Worm (Caenorhabditis elegans) whole organism, midembryonic: ENCODE results near the gene nprt-1.
"Not testable (repeated sequence)": the region's sequence is repeated elsewhere in the genome, so short reads cannot be mapped to it uniquely, and the experiment has no call there.

Source experiments
- T22C8.4 ChIP-seq: fragments of 200-800 bp; sonication (Bioruptor generic); IDR thresholded peaks from 2 replicates; pipeline ENCODE4 v1.3.6; 2022; ENCODE audit warnings: missing genetic modification characterization, missing compliant biosample characterization
- cog-1 ChIP-seq: sonication (generic microtip); optimal IDR thresholded peaks from 2 replicates; lab custom pipeline; 2016; ENCODE audit warnings: missing genetic modification characterization, missing compliant biosample characterization
- flt-1 ChIP-seq: fragments of 200-800 bp; sonication (Bioruptor generic); IDR thresholded peaks from 2 replicates; pipeline ENCODE4 v1.3.6; 2022; ENCODE audit warnings: missing genetic modification characterization, missing compliant biosample characterization
- klf-2 ChIP-seq: fragments of 200-800 bp; sonication (Bioruptor generic); conservative IDR thresholded peaks from 2 replicates; pipeline ENCODE4 v1.3.6; 2022; ENCODE audit warnings: missing genetic modification reagents, missing genetic modification characterization, missing compliant biosample characterization
- med-1 ChIP-seq: sonication (generic microtip); optimal IDR thresholded peaks from 2 replicates; lab custom pipeline; 2017; ENCODE audit warnings: missing genetic modification characterization, mild to moderate bottlenecking, missing compliant biosample characterization, antibody characterized with exemption, missing genetic modification reagents; ENCODE audit not compliant: insufficient read depth
- ref-1 ChIP-seq: fragments of 200-800 bp; sonication (Bioruptor generic); conservative IDR thresholded peaks from 2 replicates; pipeline ENCODE4 v1.3.6; 2022; ENCODE audit warnings: missing genetic modification reagents, missing genetic modification characterization, missing compliant biosample characterization
- tab-1 ChIP-seq: fragments of 200-800 bp; sonication (Bioruptor generic); IDR thresholded peaks from 2 replicates; pipeline ENCODE4 v1.3.6; 2022; ENCODE audit warnings: missing genetic modification characterization, missing compliant biosample characterization
- ztf-23 ChIP-seq: fragments of 200-800 bp; sonication (Bioruptor generic); IDR thresholded peaks from 2 replicates; pipeline ENCODE4 v1.3.6; 2022; ENCODE audit warnings: missing genetic modification reagents, missing genetic modification characterization, missing compliant biosample characterization
- ztf-29 ChIP-seq: fragments of 200-800 bp; sonication (Bioruptor generic); IDR thresholded peaks from 2 replicates; pipeline ENCODE4 v1.3.6; 2022; ENCODE audit warnings: missing genetic modification reagents, missing genetic modification characterization, missing compliant biosample characterization

nprt-1 gene

DNA sequence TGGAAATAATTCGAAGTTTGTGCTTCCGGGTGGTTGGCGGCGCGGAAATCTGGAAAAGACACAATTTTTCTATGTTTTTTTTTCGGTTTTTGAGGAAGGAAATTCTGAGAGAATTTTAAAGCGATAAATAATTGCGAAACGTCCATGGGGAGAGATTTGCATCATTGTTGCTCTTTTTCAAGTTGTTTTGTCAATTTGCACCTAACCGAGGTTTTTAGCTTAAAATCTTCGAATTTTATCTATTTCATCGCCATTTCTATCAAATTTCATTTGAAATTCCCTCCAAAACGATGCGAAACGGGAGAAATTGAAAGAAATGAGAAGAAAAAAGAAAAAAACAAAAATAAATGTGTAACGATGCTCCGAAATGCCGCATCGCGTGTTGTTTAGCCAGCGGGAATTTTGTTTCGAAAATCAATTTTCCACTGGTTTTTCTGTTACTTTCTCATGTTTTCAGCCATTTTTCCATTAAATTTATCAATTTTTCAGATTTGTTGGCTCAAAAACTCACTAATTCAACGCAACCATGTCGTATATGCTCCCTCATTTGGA, at the start of gene nprt-1, which contains the start of gene dib-1:
nprt-1 (minus strand) TSS at position 51 of the 552 bp plus-strand sequence.
dib-1 (plus strand) TSS at position 482 of the 552 bp plus-strand sequence.
- TF ChIP-seq tab-1 (GFP tag; lab: Robert Waterston, UW): no peak
- TF ChIP-seq ztf-29: no peak
- no peak for TF ChIP-seq ztf-23 (GFP tag; lab: Robert Waterston, UW)
- TF ChIP-seq med-1 (GFP tag; lab: Kevin White, UChicago): no peak
- TF ChIP-seq flt-1 (GFP tag; lab: Robert Waterston, UW): no peak
- no peak for TF ChIP-seq T22C8.4 (GFP tag; lab: Robert Waterston, UW)
- TF ChIP-seq cog-1 (tag; lab: Kevin White, UChicago): no peak
- TF ChIP-seq ref-1 (GFP tag; lab: Robert Waterston, UW): no peak
- no peak for TF ChIP-seq klf-2

DNA sequence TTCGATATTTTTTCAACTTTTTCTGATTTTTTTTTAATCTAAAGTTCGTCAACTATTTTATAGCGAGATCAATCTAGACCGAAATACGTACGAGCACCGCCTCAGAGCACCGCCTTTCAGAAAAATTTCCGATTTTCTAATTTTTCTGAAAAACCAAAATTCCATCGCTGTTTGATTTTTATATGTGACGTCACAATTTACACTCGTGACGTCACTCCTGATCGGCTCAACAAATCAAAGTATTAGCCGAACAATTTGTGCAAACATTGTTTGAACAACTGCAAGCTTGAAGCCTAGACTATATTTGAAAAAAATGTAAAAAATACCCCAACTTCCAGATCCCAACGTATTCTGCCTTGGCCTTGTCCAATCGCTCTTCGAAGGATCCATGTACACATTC, 44.9 kb upstream of the nprt-1 start:
- no peak for TF ChIP-seq cog-1 (tag; lab: Kevin White, UChicago)
- no peak for TF ChIP-seq ztf-23 (GFP tag; lab: Robert Waterston, UW)
- no peak for TF ChIP-seq ztf-29

DNA sequence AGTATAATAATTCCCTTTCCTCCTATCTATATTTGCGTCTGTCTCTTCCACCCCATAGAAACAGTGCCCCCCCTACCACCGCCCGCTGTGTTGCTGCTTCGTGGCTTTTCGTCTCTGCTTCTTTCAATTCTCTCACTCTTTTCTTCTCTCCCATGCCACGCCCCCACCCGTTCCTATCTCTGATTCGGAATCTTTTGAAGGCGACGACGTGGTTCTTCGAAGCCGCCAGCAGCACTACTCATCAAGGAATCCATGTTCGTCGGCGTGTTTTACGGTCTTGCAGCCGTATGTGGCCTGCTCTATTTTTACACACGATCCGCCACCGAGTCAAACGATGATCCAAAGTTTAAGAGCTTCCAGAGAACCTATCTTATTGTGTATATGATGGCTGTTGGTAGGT, 41.0 kb upstream of the nprt-1 start, which contains the start of gene samt-1:
samt-1 (plus strand) TSS at position 176 of the 400 bp plus-strand sequence.
- no peak for TF ChIP-seq flt-1 (GFP tag; lab: Robert Waterston, UW)
- no peak for TF ChIP-seq ztf-29
- TF ChIP-seq cog-1 (tag; lab: Kevin White, UChicago): no peak
- TF ChIP-seq ref-1 (GFP tag; lab: Robert Waterston, UW): no peak
- TF ChIP-seq tab-1 (GFP tag; lab: Robert Waterston, UW): no peak
- no peak for TF ChIP-seq T22C8.4 (GFP tag; lab: Robert Waterston, UW)
- no peak for TF ChIP-seq ztf-23 (GFP tag; lab: Robert Waterston, UW)
- no peak for TF ChIP-seq klf-2
- TF ChIP-seq med-1 (GFP tag; lab: Kevin White, UChicago): no peak

DNA sequence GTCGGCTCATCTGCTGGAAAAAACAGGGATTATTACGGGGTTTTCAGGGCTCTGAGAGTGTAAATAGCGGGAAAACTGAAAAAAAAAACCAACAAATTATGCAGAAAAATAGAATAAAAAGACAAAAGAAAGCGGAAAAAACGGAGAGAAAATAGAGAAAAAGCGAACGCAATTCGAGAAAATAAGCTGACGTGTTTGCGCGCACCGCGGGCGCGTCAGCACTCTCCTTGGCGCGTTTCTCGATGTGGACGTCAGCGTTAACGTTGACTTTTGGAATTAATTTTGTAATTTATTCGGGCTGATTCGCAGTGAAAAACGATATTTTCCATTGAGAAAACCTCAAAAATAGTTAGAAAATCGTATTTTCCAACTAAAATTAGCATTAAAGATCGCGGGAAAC, 38.2 kb upstream of the nprt-1 start, which contains the start of gene manf-1:
manf-1 (minus strand) TSS at position 13 of the 400 bp plus-strand sequence.
- TF ChIP-seq cog-1 (tag; lab: Kevin White, UChicago) (no peak), flt-1 (GFP tag; lab: Robert Waterston, UW) (no peak), ztf-29 (no peak), med-1 (GFP tag; lab: Kevin White, UChicago) (no peak), T22C8.4 (GFP tag; lab: Robert Waterston, UW) (no peak), ref-1 (GFP tag; lab: Robert Waterston, UW) (no peak), ztf-23 (GFP tag; lab: Robert Waterston, UW) (no peak), klf-2 (no peak), tab-1 (GFP tag; lab: Robert Waterston, UW) (no peak)

DNA sequence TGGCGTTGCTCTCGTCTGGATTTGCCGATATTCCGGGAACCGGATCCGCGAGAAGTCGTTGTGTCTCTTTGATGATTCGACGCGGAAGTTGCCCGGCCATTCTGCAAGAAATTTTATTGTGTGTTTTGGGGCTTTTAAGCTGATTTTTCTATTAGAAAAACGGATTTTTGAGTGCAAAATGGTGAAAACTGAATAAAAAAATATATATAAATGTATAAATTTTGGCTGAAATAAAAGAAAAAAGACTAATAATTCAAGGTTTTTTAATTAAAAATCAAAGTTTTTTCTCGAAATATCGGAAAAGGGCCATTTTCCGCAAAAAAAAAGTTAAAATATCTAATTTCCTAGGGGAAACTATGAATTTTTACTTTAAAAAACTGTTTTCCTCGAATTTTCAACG, 35.3 kb upstream of the nprt-1 start, which contains the start of gene ubc-13:
ubc-13 (minus strand) TSS at position 101 of the 400 bp plus-strand sequence.
- TF ChIP-seq ztf-29: no peak
- no peak for TF ChIP-seq cog-1 (tag; lab: Kevin White, UChicago)
- TF ChIP-seq T22C8.4 (GFP tag; lab: Robert Waterston, UW): no peak
- TF ChIP-seq tab-1 (GFP tag; lab: Robert Waterston, UW): no peak
- TF ChIP-seq flt-1 (GFP tag; lab: Robert Waterston, UW): no peak
- no peak for TF ChIP-seq med-1 (GFP tag; lab: Kevin White, UChicago)
- TF ChIP-seq ztf-23 (GFP tag; lab: Robert Waterston, UW): no peak
- TF ChIP-seq ref-1 (GFP tag; lab: Robert Waterston, UW): no peak
- TF ChIP-seq klf-2: no peak

DNA sequence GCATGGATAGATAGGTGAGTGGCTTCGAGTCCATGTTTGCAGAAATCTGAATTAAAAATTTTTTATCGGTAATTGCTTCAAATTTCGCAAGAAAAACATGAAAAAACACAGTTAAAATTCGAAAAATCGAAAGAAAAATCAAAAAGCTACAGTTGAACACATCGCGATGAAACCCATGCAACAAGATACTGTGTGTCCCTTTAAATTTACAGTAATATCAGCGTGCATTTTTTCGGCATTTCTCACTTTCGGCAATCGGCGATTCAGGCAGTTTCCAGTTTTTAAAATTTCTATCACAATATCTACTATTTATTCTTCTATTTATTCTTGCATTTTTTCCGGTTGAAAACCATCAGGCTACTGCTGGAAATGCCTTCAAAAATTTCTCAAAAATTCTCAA, 31.9 kb upstream of the nprt-1 start, which contains the start of gene fbxc-45:
fbxc-45 (minus strand) TSS at position 48 of the 400 bp plus-strand sequence.
- TF ChIP-seq flt-1 (GFP tag; lab: Robert Waterston, UW) (no peak), ztf-23 (GFP tag; lab: Robert Waterston, UW) (no peak), T22C8.4 (GFP tag; lab: Robert Waterston, UW) (no peak), med-1 (GFP tag; lab: Kevin White, UChicago) (no peak), ref-1 (GFP tag; lab: Robert Waterston, UW) (no peak), klf-2 (no peak), tab-1 (GFP tag; lab: Robert Waterston, UW) (no peak), ztf-29 (no peak), cog-1 (tag; lab: Kevin White, UChicago) (no peak)

DNA sequence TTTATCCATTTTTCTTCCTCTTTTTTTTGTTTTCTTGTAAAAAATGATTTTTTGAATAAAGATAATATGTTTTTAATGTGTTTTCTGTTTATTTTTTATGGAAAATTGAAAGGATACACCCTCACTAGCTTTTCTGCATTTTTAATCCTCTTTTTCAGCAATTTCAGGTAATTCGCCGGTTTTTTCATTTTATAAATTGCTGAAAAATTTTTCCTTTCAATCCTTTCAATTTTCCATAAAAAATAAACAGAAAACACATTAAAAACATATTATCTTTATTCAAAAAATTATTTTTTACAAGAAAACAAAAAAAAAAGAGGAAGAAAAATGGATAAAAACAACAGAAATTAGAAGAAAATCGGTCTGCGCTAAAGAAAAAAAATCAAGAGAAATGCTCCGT, 27.5 kb upstream of the nprt-1 start, which contains the start of gene Y54G2A.50:
Y54G2A.50 (plus strand) TSS at position 301 of the 400 bp plus-strand sequence.
- TF ChIP-seq ref-1, flt-1, ztf-23 (GFP tag; lab: Robert Waterston, UW): not testable (repeated sequence)

DNA sequence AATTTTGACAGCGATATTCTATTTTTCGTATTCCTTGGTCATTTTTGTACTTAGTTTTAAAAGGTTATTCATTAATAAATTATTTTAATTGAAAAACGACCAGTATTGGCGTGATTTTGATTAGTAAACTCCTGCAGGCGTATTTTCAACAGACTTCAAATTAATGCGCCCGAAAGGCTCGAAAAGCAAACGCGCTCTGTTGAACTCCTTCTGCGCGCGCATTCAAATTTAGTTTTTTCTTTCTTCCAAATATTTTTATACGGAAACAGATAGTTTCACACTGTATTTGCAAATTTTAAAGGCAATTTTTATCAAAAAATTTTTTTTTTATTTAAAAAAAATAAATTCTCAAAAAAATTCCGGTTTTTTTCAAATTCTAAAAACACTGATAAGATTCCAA, 25.8 kb upstream of the nprt-1 start:
- TF ChIP-seq tab-1 (GFP tag; lab: Robert Waterston, UW) (no peak), flt-1 (GFP tag; lab: Robert Waterston, UW) (no peak), ztf-29 (no peak), med-1 (GFP tag; lab: Kevin White, UChicago) (no peak), T22C8.4 (GFP tag; lab: Robert Waterston, UW) (no peak), cog-1 (tag; lab: Kevin White, UChicago) (no peak), ztf-23 (GFP tag; lab: Robert Waterston, UW) (no peak), ref-1 (GFP tag; lab: Robert Waterston, UW) (no peak), klf-2 (no peak)

DNA sequence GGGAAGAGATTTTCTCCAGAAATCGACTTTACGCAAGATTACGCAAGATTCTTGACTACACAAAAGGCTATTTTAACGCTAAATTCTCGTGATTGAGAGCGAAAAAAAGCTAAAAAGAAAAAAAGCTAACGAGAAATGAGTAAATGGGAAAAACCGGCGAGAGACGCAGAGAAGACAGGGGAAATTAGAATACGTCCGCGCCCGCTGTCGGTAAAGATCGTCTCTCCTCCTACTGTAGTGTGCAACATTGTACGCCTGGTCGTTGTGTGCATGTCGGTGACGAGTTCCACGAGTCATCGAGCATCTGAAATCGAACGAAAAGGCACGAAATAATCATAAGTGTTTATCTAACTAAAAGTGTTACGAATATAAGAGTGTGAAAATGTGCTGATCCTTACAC, 24.3 kb upstream of the nprt-1 start:
- TF ChIP-seq tab-1 (GFP tag; lab: Robert Waterston, UW) (no peak), ref-1 (GFP tag; lab: Robert Waterston, UW) (no peak), med-1 (GFP tag; lab: Kevin White, UChicago) (no peak), klf-2 (no peak), flt-1 (GFP tag; lab: Robert Waterston, UW) (no peak), cog-1 (tag; lab: Kevin White, UChicago) (no peak), ztf-23 (GFP tag; lab: Robert Waterston, UW) (no peak), T22C8.4 (GFP tag; lab: Robert Waterston, UW) (no peak)
